Worm (Caenorhabditis elegans) whole organism, young adult: ENCODE data around the gene T25D10.4.
A peak's percentile ranks its signal among the peaks of the same experiment; 100 is the strongest.

Source experiments
- B0019.2 ChIP-seq: fragments of 200-800 bp; sonication (Bioruptor generic); conservative IDR thresholded peaks from 2 replicates; pipeline ENCODE4 v1.3.6; 2022; ENCODE audit warnings: missing genetic modification reagents, missing genetic modification characterization, missing compliant biosample characterization
- B0336.3 ChIP-seq: fragments of 200-800 bp; sonication (Bioruptor generic); IDR thresholded peaks from 2 replicates; pipeline ENCODE4 v1.3.6; 2022; ENCODE audit warnings: missing genetic modification characterization, missing compliant biosample characterization
- C17E4.6 ChIP-seq: fragments of 200-800 bp; sonication (Bioruptor generic); IDR thresholded peaks from 2 replicates; pipeline ENCODE4 v1.3.6; 2022; ENCODE audit warnings: missing genetic modification reagents, missing genetic modification characterization, missing compliant biosample characterization
- F10E7.11 ChIP-seq: sonication (generic microtip); optimal IDR thresholded peaks from 2 replicates; lab custom pipeline; 2017; ENCODE audit warnings: mild to moderate bottlenecking, missing genetic modification characterization, moderate library complexity, missing compliant biosample characterization
- F22D6.2 ChIP-seq: sonication (generic microtip); optimal IDR thresholded peaks from 2 replicates; lab custom pipeline; 2016; ENCODE audit warnings: mild to moderate bottlenecking, missing genetic modification characterization, missing compliant biosample characterization
- F23B12.7 ChIP-seq: sonication (generic microtip); optimal IDR thresholded peaks from 2 replicates; lab custom pipeline; 2017; ENCODE audit warnings: missing genetic modification characterization, mild to moderate bottlenecking, missing compliant biosample characterization, antibody characterized with exemption, moderate library complexity; ENCODE audit not compliant: insufficient read depth
- F39B2.1 ChIP-seq: fragments of 200-800 bp; sonication (Bioruptor generic); IDR thresholded peaks from 2 replicates; pipeline ENCODE4 v1.3.6; 2022; ENCODE audit warnings: missing genetic modification reagents, missing genetic modification characterization, missing compliant biosample characterization
- K12H6.12 ChIP-seq: fragments of 200-800 bp; sonication (Bioruptor generic); optimal IDR thresholded peaks from 2 replicates; lab custom pipeline; 2018; ENCODE audit warnings: mild to moderate bottlenecking, missing genetic modification characterization, missing compliant biosample characterization
- Y53F4B.3 ChIP-seq: fragments of 200-800 bp; sonication (Bioruptor generic); IDR thresholded peaks from 2 replicates; pipeline ENCODE4 v1.3.6; 2022; ENCODE audit warnings: missing genetic modification reagents, missing genetic modification characterization, missing compliant biosample characterization
- Y53G8AR.9 ChIP-seq: fragments of 200-800 bp; sonication (Bioruptor generic); conservative IDR thresholded peaks from 2 replicates; pipeline ENCODE4 v1.3.6; 2022; ENCODE audit warnings: missing genetic modification reagents, missing genetic modification characterization, missing compliant biosample characterization
- Y67H2A.10 ChIP-seq: fragments of 200-800 bp; sonication (Bioruptor generic); conservative IDR thresholded peaks from 2 replicates; pipeline ENCODE4 v1.3.6; 2022; ENCODE audit warnings: missing genetic modification reagents, missing genetic modification characterization, missing compliant biosample characterization
- aptf-3 ChIP-seq: fragments of 200-800 bp; sonication (Bioruptor generic); IDR thresholded peaks from 2 replicates; pipeline ENCODE4 v1.3.6; 2022; ENCODE audit warnings: missing genetic modification characterization, missing compliant biosample characterization
- athp-1 ChIP-seq: sonication (generic microtip); optimal IDR thresholded peaks from 2 replicates; lab custom pipeline; 2017; ENCODE audit warnings: mild to moderate bottlenecking, missing genetic modification characterization, missing compliant biosample characterization
- ccch-3 ChIP-seq: fragments of 200-800 bp; sonication (Bioruptor generic); optimal IDR thresholded peaks from 2 replicates; lab custom pipeline; 2018; ENCODE audit warnings: mild to moderate bottlenecking, missing genetic modification characterization, missing compliant biosample characterization
- cebp-1 ChIP-seq, 2 experiments: fragments of 200-800 bp in 1 of 2; sonication (Bioruptor generic) in 1 of 2; sonication (generic microtip) in 1 of 2; IDR thresholded peaks in 1 of 2; optimal IDR thresholded peaks in 1 of 2; 2 replicates each; pipeline versions ENCODE4 v1.3.6 to Lab custom; 2017 to 2022; ENCODE audit warnings: missing compliant biosample characterization in 2 of 2, missing genetic modification characterization in 2 of 2, mild to moderate bottlenecking in 1 of 2, missing genetic modification reagents in 1 of 2, moderate library complexity in 1 of 2
- cebp-2 ChIP-seq: fragments of 200-800 bp; sonication (Bioruptor generic); IDR thresholded peaks from 2 replicates; pipeline ENCODE4 v1.3.6; 2022; ENCODE audit warnings: missing genetic modification characterization, missing compliant biosample characterization
- efl-1 ChIP-seq: fragments of 150-350 bp; optimal IDR thresholded peaks from 2 replicates; lab custom pipeline; 2014; ENCODE audit warnings: missing biosample characterization, missing genetic modification reagents, missing genetic modification characterization
- egrh-3 ChIP-seq: fragments of 200-800 bp; sonication (Bioruptor generic); IDR thresholded peaks from 2 replicates; pipeline ENCODE4 v1.3.6; 2022; ENCODE audit warnings: missing genetic modification reagents, missing genetic modification characterization, missing compliant biosample characterization
- ets-4 ChIP-seq: fragments of 200-800 bp; sonication (Bioruptor generic); optimal IDR thresholded peaks from 2 replicates; lab custom pipeline; 2018; ENCODE audit warnings: mild to moderate bottlenecking, missing genetic modification characterization, missing compliant biosample characterization
- let-526 ChIP-seq: fragments of 200-800 bp; sonication (Bioruptor generic); IDR thresholded peaks from 2 replicates; pipeline ENCODE4 v1.3.6; 2022; ENCODE audit warnings: missing genetic modification reagents, missing genetic modification characterization, missing compliant biosample characterization
- let-607 ChIP-seq, 2 experiments: fragments of 200-800 bp in 1 of 2; sonication (Bioruptor generic) in 1 of 2; sonication (generic microtip) in 1 of 2; optimal IDR thresholded peaks; 2 replicates each; lab custom pipeline; 2016 to 2018; ENCODE audit warnings: mild to moderate bottlenecking in 2 of 2, missing compliant biosample characterization in 2 of 2, missing genetic modification characterization in 2 of 2, moderate library complexity in 2 of 2, missing genotype in 1 of 2
- lin-54 ChIP-seq: fragments of 200-800 bp; sonication (Bioruptor generic); optimal IDR thresholded peaks from 2 replicates; lab custom pipeline; 2018; ENCODE audit warnings: mild to moderate bottlenecking, missing genetic modification characterization, missing compliant biosample characterization
- lir-1 ChIP-seq: fragments of 200-800 bp; sonication (Bioruptor generic); conservative IDR thresholded peaks from 2 replicates; pipeline ENCODE4 v1.3.6; 2022; ENCODE audit warnings: missing genetic modification reagents, missing genetic modification characterization, missing compliant biosample characterization
- madf-10 ChIP-seq: sonication (generic microtip); optimal IDR thresholded peaks from 2 replicates; lab custom pipeline; 2016; ENCODE audit warnings: mild to moderate bottlenecking, missing genetic modification characterization, missing compliant biosample characterization
- madf-6 ChIP-seq: fragments of 200-800 bp; sonication (Bioruptor generic); IDR thresholded peaks from 2 replicates; pipeline ENCODE4 v1.3.6; 2022; ENCODE audit warnings: missing genetic modification reagents, missing genetic modification characterization, missing compliant biosample characterization
- mcd-1 ChIP-seq: fragments of 200-800 bp; sonication (Bioruptor generic); IDR thresholded peaks from 2 replicates; pipeline ENCODE4 v1.3.6; 2022; ENCODE audit warnings: missing genetic modification reagents, missing genetic modification characterization, missing compliant biosample characterization
- nfya-1 ChIP-seq: sonication (generic microtip); optimal IDR thresholded peaks from 2 replicates; lab custom pipeline; 2017; ENCODE audit warnings: antibody characterized with exemption, missing compliant biosample characterization, missing genetic modification characterization, borderline replicate concordance; ENCODE audit not compliant: insufficient read depth
- nfyb-1 ChIP-seq: fragments of 200-800 bp; sonication (Bioruptor generic); IDR thresholded peaks from 2 replicates; pipeline ENCODE4 v1.3.6; 2022; ENCODE audit warnings: missing genetic modification reagents, missing genetic modification characterization, missing compliant biosample characterization
- nhr-179 ChIP-seq: sonication (generic microtip); optimal IDR thresholded peaks from 2 replicates; lab custom pipeline; 2016; ENCODE audit warnings: mild to moderate bottlenecking, missing genetic modification characterization, missing compliant biosample characterization
- nhr-80 ChIP-seq: sonication (generic microtip); optimal IDR thresholded peaks from 2 replicates; lab custom pipeline; 2016; ENCODE audit warnings: missing genetic modification characterization, missing compliant biosample characterization
- pha-4 ChIP-seq: fragments of 150-350 bp; sonication (generic microtip); optimal IDR thresholded peaks from 2 replicates; lab custom pipeline; 2014; ENCODE audit warnings: missing biosample characterization, missing genetic modification reagents, missing genetic modification characterization
- sdz-38 ChIP-seq: sonication (generic microtip); optimal IDR thresholded peaks from 2 replicates; lab custom pipeline; 2016; ENCODE audit warnings: missing genotype, missing genetic modification characterization, missing compliant biosample characterization
- snpc-1.3 ChIP-seq: sonication (generic microtip); optimal IDR thresholded peaks from 2 replicates; lab custom pipeline; 2017; ENCODE audit warnings: missing genetic modification characterization, mild to moderate bottlenecking, missing compliant biosample characterization, antibody characterized with exemption, moderate library complexity, missing genotype, missing genetic modification reagents; ENCODE audit not compliant: insufficient read depth
- snpc-3.4 ChIP-seq: sonication (generic microtip); optimal IDR thresholded peaks from 2 replicates; lab custom pipeline; 2017; ENCODE audit warnings: missing genetic modification characterization, mild to moderate bottlenecking, missing compliant biosample characterization, antibody characterized with exemption, moderate library complexity, missing genotype, missing genetic modification reagents
- sptf-2 ChIP-seq: fragments of 200-800 bp; sonication (Bioruptor generic); optimal IDR thresholded peaks from 2 replicates; lab custom pipeline; 2018; ENCODE audit warnings: mild to moderate bottlenecking, missing genetic modification characterization, missing compliant biosample characterization
- xnd-1 ChIP-seq: sonication (generic microtip); optimal IDR thresholded peaks from 2 replicates; lab custom pipeline; 2016; ENCODE audit warnings: missing genotype, missing genetic modification reagents, missing genetic modification characterization, missing compliant biosample characterization
- zfh-2 ChIP-seq: fragments of 200-800 bp; sonication (Bioruptor generic); conservative IDR thresholded peaks from 2 replicates; pipeline ENCODE4 v1.3.6; 2022; ENCODE audit warnings: missing genetic modification reagents, missing genetic modification characterization, missing compliant biosample characterization
- zim-3 ChIP-seq: sonication (generic microtip); optimal IDR thresholded peaks from 2 replicates; lab custom pipeline; 2017; ENCODE audit warnings: mild to moderate bottlenecking, missing genetic modification characterization, moderate library complexity, missing compliant biosample characterization
- ztf-18 ChIP-seq: sonication (generic microtip); optimal IDR thresholded peaks from 2 replicates; lab custom pipeline; 2016; ENCODE audit warnings: missing genotype, mild to moderate bottlenecking, missing genetic modification characterization, missing compliant biosample characterization
- ztf-22 ChIP-seq: fragments of 200-800 bp; sonication (Bioruptor generic); optimal IDR thresholded peaks from 2 replicates; lab custom pipeline; 2018; ENCODE audit warnings: mild to moderate bottlenecking, missing genetic modification characterization, moderate library complexity, missing compliant biosample characterization

T25D10.4 gene

ce11 chrII:6365237-6365815, 44.8 kb downstream of the T25D10.4 start, which contains the start of the genes ani-2 and clec-88 (continued):
- TF ChIP-seq pha-4 (tag; lab: Kevin White, UChicago) (no peak), F23B12.7 (tag; lab: Kevin White, UChicago) (peak; percentile 73), sdz-38 (no peak), lin-54 (GFP tag; lab: Kevin White, UChicago) (peak; percentile 49), nfyb-1 (GFP tag; lab: Robert Waterston, UW) (no peak), nhr-80 (tag; lab: Kevin White, UChicago) (no peak), F10E7.11 (tag; lab: Kevin White, UChicago) (no peak), C17E4.6 (GFP tag; lab: Robert Waterston, UW) (no peak), ztf-18 (peak; percentile 9), Y53F4B.3 (GFP tag; lab: Robert Waterston, UW) (peak; percentile 16; the same call in 1 of the 2 replicates), K12H6.12 (no peak), efl-1 (GFP tag; lab: Kevin White, UChicago) (peak; percentile 96), nhr-179 (tag; lab: Kevin White, UChicago) (no peak), B0336.3 (no peak), F39B2.1 (GFP tag; lab: Robert Waterston, UW) (no peak), snpc-3.4 (tag; lab: Kevin White, UChicago) (peak; percentile 52), sptf-2 (GFP tag; lab: Kevin White, UChicago) (no peak), athp-1 (no peak), zfh-2 (GFP tag; lab: Robert Waterston, UW) (no peak), zim-3 (no peak), aptf-3 (GFP tag; lab: Robert Waterston, UW) (no peak), B0019.2 (GFP tag; lab: Robert Waterston, UW) (no peak; the same call in 1 of the 2 replicates), Y67H2A.10 (GFP tag; lab: Robert Waterston, UW) (no peak), mcd-1 (GFP tag; lab: Robert Waterston, UW) (peak; percentile 34; the same call in 1 of the 2 replicates), cebp-2 (no peak), let-607 (tag; optimal IDR thresholded peaks at IDR 0.05; lab: Kevin White, UChicago) (no peak), madf-10 (no peak), cebp-1 (GFP tag; IDR thresholded peaks at IDR 0.05; lab: Robert Waterston, UW) (no peak), cebp-1 (tag; optimal IDR thresholded peaks at IDR 0.05; lab: Kevin White, UChicago) (no peak), Y53G8AR.9 (no peak), egrh-3 (GFP tag; lab: Robert Waterston, UW) (no peak), let-526 (GFP tag; lab: Robert Waterston, UW) (no peak), ztf-22 (GFP tag; lab: Kevin White, UChicago) (no peak), ets-4 (no peak), lir-1 (GFP tag; lab: Robert Waterston, UW) (peak; percentile 28; the same call in 1 of the 2 replicates), ccch-3 (GFP tag; lab: Kevin White, UChicago) (no peak), F22D6.2 (tag; lab: Kevin White, UChicago) (no peak), xnd-1 (tag; lab: Kevin White, UChicago) (peak; percentile 90), snpc-1.3 (no peak), nfya-1 (tag; lab: Kevin White, UChicago) (no peak), madf-6 (peak; percentile 95)
